Fruit fly (Drosophila melanogaster) whole organism, embryonic: ENCODE data around the gene Bacc.

Experiments
- BEAF-32 ChIP-seq: fragments of 200-800 bp; sonication (Bioruptor generic); optimal IDR thresholded peaks from 3 replicates; lab custom pipeline; 2017; ENCODE audit warnings: missing biosample characterization, missing genetic modification characterization, mild to moderate bottlenecking, moderate library complexity, missing genetic modification reagents
- Blimp-1 ChIP-seq: fragments of 200-800 bp; sonication (Bioruptor generic); optimal IDR thresholded peaks from 3 replicates; lab custom pipeline; 2018; ENCODE audit warnings: missing biosample characterization, missing genetic modification characterization, mild to moderate bottlenecking, moderate library complexity, missing genetic modification reagents
- CG10147 ChIP-seq: fragments of 200-800 bp; sonication (Bioruptor generic); optimal IDR thresholded peaks from 2 replicates; lab custom pipeline; 2019; ENCODE audit warnings: missing biosample characterization, mild to moderate bottlenecking, missing genetic modification characterization, moderate library complexity
- CG10543 ChIP-seq: fragments of 200-800 bp; sonication (Bioruptor generic); optimal IDR thresholded peaks from 3 replicates; lab custom pipeline; 2017; ENCODE audit warnings: missing biosample characterization, mild to moderate bottlenecking, missing genetic modification characterization, moderate library complexity
- CG11398 ChIP-seq: fragments of 200-800 bp; sonication (Bioruptor generic); optimal IDR thresholded peaks from 2 replicates; lab custom pipeline; 2016; ENCODE audit warnings: missing biosample characterization, missing genetic modification characterization
- CG12236 ChIP-seq: fragments of 200-800 bp; sonication (Bioruptor generic); optimal IDR thresholded peaks from 2 replicates; lab custom pipeline; 2016; ENCODE audit warnings: missing biosample characterization, missing genetic modification characterization
- CG13624 ChIP-seq: fragments of 200-800 bp; sonication (Bioruptor generic); optimal IDR thresholded peaks from 2 replicates; lab custom pipeline; 2016; ENCODE audit warnings: missing biosample characterization, missing genetic modification characterization
- CG13775 ChIP-seq: fragments of 200-800 bp; sonication (Bioruptor generic); optimal IDR thresholded peaks from 3 replicates; lab custom pipeline; 2017; ENCODE audit warnings: missing biosample characterization, mild to moderate bottlenecking, missing genetic modification characterization
- CG15073 ChIP-seq: fragments of 200-800 bp; sonication (Bioruptor generic); optimal IDR thresholded peaks from 2 replicates; lab custom pipeline; 2016; ENCODE audit warnings: missing biosample characterization, missing genetic modification characterization
- CG16815 ChIP-seq: fragments of 200-800 bp; sonication (Bioruptor generic); optimal IDR thresholded peaks from 3 replicates; lab custom pipeline; 2017; ENCODE audit warnings: missing biosample characterization, mild to moderate bottlenecking, missing genetic modification characterization
- CG16863 ChIP-seq: fragments of 200-800 bp; sonication (Bioruptor generic); optimal IDR thresholded peaks from 3 replicates; lab custom pipeline; 2016; ENCODE audit warnings: missing biosample characterization, missing genetic modification characterization
- CG17568 ChIP-seq: fragments of 200-800 bp; sonication (Bioruptor generic); optimal IDR thresholded peaks from 2 replicates; lab custom pipeline; 2018; ENCODE audit warnings: missing biosample characterization, mild to moderate bottlenecking, missing genetic modification characterization, moderate library complexity
- CG31388 ChIP-seq: fragments of 200-800 bp; sonication (Bioruptor generic); optimal IDR thresholded peaks from 2 replicates; lab custom pipeline; 2016; ENCODE audit warnings: missing biosample characterization, missing genetic modification characterization
- CG33213 ChIP-seq: fragments of 200-800 bp; sonication (Bioruptor generic); optimal IDR thresholded peaks from 3 replicates; lab custom pipeline; 2016; ENCODE audit warnings: missing biosample characterization, missing genetic modification characterization
- CG4617 ChIP-seq: fragments of 200-800 bp; sonication (Bioruptor generic); optimal IDR thresholded peaks from 3 replicates; lab custom pipeline; 2016; ENCODE audit warnings: missing biosample characterization, missing genetic modification characterization, borderline replicate concordance
- CG4730 ChIP-seq: fragments of 200-800 bp; sonication (Bioruptor generic); IDR thresholded peaks from 2 replicates; pipeline ENCODE4 v1.3.6; 2022; ENCODE audit warnings: missing biosample characterization, missing genetic modification characterization
- CG6765 ChIP-seq: fragments of 200-800 bp; sonication (Bioruptor generic); optimal IDR thresholded peaks from 3 replicates; lab custom pipeline; 2017; ENCODE audit warnings: missing biosample characterization, mild to moderate bottlenecking, missing genetic modification characterization
- CG7745 ChIP-seq: fragments of 200-800 bp; sonication (Bioruptor generic); optimal IDR thresholded peaks from 2 replicates; lab custom pipeline; 2018; ENCODE audit warnings: missing biosample characterization, mild to moderate bottlenecking, missing genetic modification characterization, moderate library complexity
- CG7963 ChIP-seq: fragments of 200-800 bp; sonication (Bioruptor generic); IDR thresholded peaks from 3 replicates; pipeline ENCODE4 v1.3.6; 2022; ENCODE audit warnings: missing biosample characterization, missing genetic modification characterization; ENCODE audit not compliant: partially characterized antibody
- CG8281 ChIP-seq: fragments of 200-800 bp; sonication (Bioruptor generic); optimal IDR thresholded peaks from 2 replicates; lab custom pipeline; 2018; ENCODE audit warnings: missing biosample characterization, mild to moderate bottlenecking, missing genetic modification characterization, moderate library complexity
- CG9609 ChIP-seq: fragments of 200-800 bp; sonication (Bioruptor generic); optimal IDR thresholded peaks from 3 replicates; lab custom pipeline; 2016; ENCODE audit warnings: missing biosample characterization, missing genetic modification characterization
- CTCF ChIP-seq: fragments of 200-800 bp; sonication (Bioruptor generic); optimal IDR thresholded peaks from 2 replicates; lab custom pipeline; 2017; ENCODE audit warnings: missing biosample characterization, mild to moderate bottlenecking, missing genetic modification characterization, moderate library complexity
- HLH3B ChIP-seq: fragments of 200-800 bp; sonication (Bioruptor generic); IDR thresholded peaks from 2 replicates; pipeline ENCODE4 v1.3.6; 2022; ENCODE audit warnings: missing biosample characterization, missing genetic modification characterization
- HmgZ ChIP-seq: fragments of 200-800 bp; sonication (Bioruptor generic); optimal IDR thresholded peaks from 2 replicates; lab custom pipeline; 2018; ENCODE audit warnings: missing biosample characterization, mild to moderate bottlenecking, missing genetic modification characterization
- Med ChIP-seq: fragments of 200-800 bp; sonication (Bioruptor generic); peaks from one replicate; lab custom pipeline; 2016; ENCODE audit warnings: missing biosample characterization, missing genetic modification characterization, mild to moderate bottlenecking, inconsistent platforms, moderate library complexity
- Oli ChIP-seq: fragments of 200-800 bp; sonication (Bioruptor generic); optimal IDR thresholded peaks from 2 replicates; lab custom pipeline; 2018; ENCODE audit warnings: missing biosample characterization, mild to moderate bottlenecking, missing genetic modification characterization, moderate library complexity
- Poxn ChIP-seq: fragments of 200-800 bp; sonication (Bioruptor generic); IDR thresholded peaks from 2 replicates; pipeline ENCODE4 v1.3.6; 2022; ENCODE audit warnings: missing biosample characterization, missing genetic modification characterization
- Side ChIP-seq: fragments of 200-800 bp; sonication (Bioruptor generic); optimal IDR thresholded peaks from 2 replicates; lab custom pipeline; 2016; ENCODE audit warnings: missing biosample characterization, missing genetic modification characterization
- ase ChIP-seq: fragments of 200-800 bp; sonication (Bioruptor generic); IDR thresholded peaks from 3 replicates; pipeline ENCODE4 v1.3.6; 2022; ENCODE audit warnings: missing biosample characterization, missing genetic modification characterization
- ash1 ChIP-seq: fragments of 200-800 bp; sonication (Bioruptor generic); optimal IDR thresholded peaks from 2 replicates; lab custom pipeline; 2018; ENCODE audit warnings: missing biosample characterization, mild to moderate bottlenecking, missing genetic modification characterization
- bbx ChIP-seq: fragments of 200-800 bp; sonication (Bioruptor generic); IDR thresholded peaks from 2 replicates; pipeline ENCODE4 v1.3.6; 2022; ENCODE audit warnings: missing biosample characterization, missing genetic modification characterization; ENCODE audit not compliant: partially characterized antibody
- chn ChIP-seq: fragments of 200-800 bp; sonication (Bioruptor generic); optimal IDR thresholded peaks from 2 replicates; lab custom pipeline; 2016; ENCODE audit warnings: missing biosample characterization, missing genetic modification characterization
- crol ChIP-seq: fragments of 200-800 bp; sonication (Bioruptor generic); IDR thresholded peaks from 2 replicates; pipeline ENCODE4 v1.3.6; 2022; ENCODE audit warnings: missing biosample characterization, missing genetic modification characterization
- danr ChIP-seq: fragments of 200-800 bp; sonication (Bioruptor generic); IDR thresholded peaks from 2 replicates; pipeline ENCODE4 v1.3.6; 2022; ENCODE audit warnings: missing biosample characterization, missing genetic modification characterization
- dmrt11E ChIP-seq: fragments of 200-800 bp; sonication (Bioruptor generic); optimal IDR thresholded peaks from 3 replicates; lab custom pipeline; 2018; ENCODE audit warnings: missing biosample characterization, mild to moderate bottlenecking, missing genetic modification characterization, moderate library complexity
- eyg ChIP-seq: fragments of 200-800 bp; sonication (Bioruptor generic); optimal IDR thresholded peaks from 3 replicates; lab custom pipeline; 2016; ENCODE audit warnings: missing biosample characterization, missing genetic modification characterization
- fd96Cb ChIP-seq: fragments of 200-800 bp; sonication (Bioruptor generic); optimal IDR thresholded peaks from 2 replicates; lab custom pipeline; 2018; ENCODE audit warnings: missing biosample characterization, mild to moderate bottlenecking, missing genetic modification characterization, moderate library complexity
- fru ChIP-seq: fragments of >200 bp; optimal IDR thresholded peaks from 2 replicates; lab custom pipeline; 2017
- grau ChIP-seq: fragments of 200-800 bp; optimal IDR thresholded peaks from 3 replicates; lab custom pipeline; 2019; ENCODE audit warnings: missing biosample characterization, mild to moderate bottlenecking, missing genetic modification characterization, moderate library complexity
- gt ChIP-seq: fragments of 200-800 bp; sonication (Bioruptor generic); IDR thresholded peaks from 2 replicates; pipeline ENCODE4 v1.3.6; 2022; ENCODE audit warnings: missing biosample characterization, missing genetic modification characterization
- insv ChIP-seq, 2 experiments: fragments of 200-800 bp; sonication (Bioruptor generic); optimal IDR thresholded peaks; 3 replicates each; lab custom pipeline; 2016 to 2018; ENCODE audit warnings: missing biosample characterization in 2 of 2, missing genetic modification characterization in 2 of 2
- kni ChIP-seq: fragments of 200-800 bp; sonication (Bioruptor generic); optimal IDR thresholded peaks from 3 replicates; lab custom pipeline; 2017; ENCODE audit warnings: mild to moderate bottlenecking, missing biosample characterization, missing genetic modification reagents, missing genetic modification characterization
- maf-S ChIP-seq: fragments of 200-800 bp; sonication (Bioruptor generic); optimal IDR thresholded peaks from 2 replicates; lab custom pipeline; 2016; ENCODE audit warnings: missing biosample characterization, missing genetic modification characterization
- mirr ChIP-seq: fragments of 200-800 bp; sonication (Bioruptor generic); optimal IDR thresholded peaks from 3 replicates; lab custom pipeline; 2018; ENCODE audit warnings: missing biosample characterization, mild to moderate bottlenecking, missing genetic modification characterization
- otp ChIP-seq: fragments of 200-800 bp; sonication (Bioruptor generic); IDR thresholded peaks from 3 replicates; pipeline ENCODE4, ENCODE4 v1.3.6; 2022; ENCODE audit warnings: missing biosample characterization, missing genetic modification characterization
- pfk ChIP-seq: fragments of 200-800 bp; sonication (Bioruptor generic); optimal IDR thresholded peaks from 2 replicates; lab custom pipeline; 2018; ENCODE audit warnings: missing biosample characterization, mild to moderate bottlenecking, missing genetic modification characterization, moderate library complexity
- pzg ChIP-seq: fragments of 200-800 bp; sonication (Bioruptor generic); optimal IDR thresholded peaks from 3 replicates; lab custom pipeline; 2018; ENCODE audit warnings: missing biosample characterization, mild to moderate bottlenecking, missing genetic modification characterization, moderate library complexity
- ro ChIP-seq: fragments of 200-800 bp; sonication (Bioruptor generic); IDR thresholded peaks from 2 replicates; pipeline ENCODE4 v1.3.6; 2022; ENCODE audit warnings: missing biosample characterization, missing genetic modification characterization
- sd ChIP-seq: fragments of 200-800 bp; sonication (Bioruptor generic); optimal IDR thresholded peaks from 3 replicates; lab custom pipeline; 2018; ENCODE audit warnings: missing biosample characterization, mild to moderate bottlenecking, missing genetic modification characterization, moderate library complexity
- shn ChIP-seq: fragments of 200-800 bp; sonication (Bioruptor generic); optimal IDR thresholded peaks from 3 replicates; lab custom pipeline; 2016; ENCODE audit warnings: missing biosample characterization, missing genetic modification characterization
- slbo ChIP-seq: fragments of 200-800 bp; sonication (Bioruptor generic); IDR thresholded peaks from 2 replicates; pipeline ENCODE4 v1.3.6; 2022; ENCODE audit warnings: missing biosample characterization, missing genetic modification characterization
- vfl ChIP-seq: fragments of 200-800 bp; sonication (Bioruptor generic); optimal IDR thresholded peaks from 2 replicates; lab custom pipeline; 2016; ENCODE audit warnings: missing biosample characterization, missing genetic modification characterization
- wek ChIP-seq: fragments of 200-800 bp; sonication (Bioruptor generic); optimal IDR thresholded peaks from 3 replicates; lab custom pipeline; 2018; ENCODE audit warnings: missing biosample characterization, mild to moderate bottlenecking, missing genetic modification characterization, moderate library complexity

Gene Bacc

dm6 chr2L:2723100-2723499 lies 29.1 kb upstream of the Bacc start (continued):
- TF ChIP-seq shn (GFP tag; lab: Kevin White, UChicago) (no peak), mirr (GFP tag; lab: Kevin White, UChicago) (no peak), CG6765 (GFP tag; lab: Kevin White, UChicago) (no peak), CG4730 (GFP tag; lab: Robert Waterston, UW) (no peak), Blimp-1 (no peak), CG7745 (no peak), CG10543 (GFP tag; lab: Kevin White, UChicago) (no peak), chn (no peak), slbo (GFP tag; lab: Robert Waterston, UW) (peak; percentile 68; the same call in 1 of the 2 replicates), CG13624 (peak; percentile 5), HLH3B (GFP tag; lab: Robert Waterston, UW) (no peak), crol (no peak), ro (GFP tag; lab: Robert Waterston, UW) (no peak), bbx (GFP tag; lab: Robert Waterston, UW) (no peak), CG11398 (GFP tag; lab: Kevin White, UChicago) (no peak), CG16863 (no peak), insv (GFP tag; optimal IDR thresholded peaks at IDR 0.05; lab: Kevin White, UChicago) (no peak), danr (no peak), wek (GFP tag; lab: Kevin White, UChicago) (no peak), CTCF (GFP tag; lab: Kevin White, UChicago) (no peak), CG17568 (GFP tag; lab: Kevin White, UChicago) (no peak), CG13775 (no peak), ash1 (no peak), eyg (no peak), HmgZ (tag; lab: Kevin White, UChicago) (no peak), Side (GFP tag; lab: Kevin White, UChicago) (no peak), CG10147 (GFP tag; lab: Kevin White, UChicago) (no peak), pfk (no peak), CG7963 (GFP tag; lab: Robert Waterston, UW) (no peak), CG16815 (no peak), grau (peak; percentile 31), Poxn (GFP tag; lab: Robert Waterston, UW) (no peak), dmrt11E (no peak), BEAF-32 (GFP tag; lab: Kevin White, UChicago) (no peak), ase (GFP tag; lab: Robert Waterston, UW) (no peak), kni (GFP tag; lab: Kevin White, UChicago) (no peak), pzg (GFP tag; lab: Kevin White, UChicago) (no peak), CG31388 (GFP tag; lab: Kevin White, UChicago) (no peak), gt (no peak), otp (GFP tag; lab: Robert Waterston, UW) (no peak), maf-S (GFP tag; lab: Kevin White, UChicago) (no peak), sd (tag; lab: Kevin White, UChicago) (no peak), CG8281 (tag; lab: Kevin White, UChicago) (no peak), fd96Cb (tag; lab: Kevin White, UChicago) (no peak), vfl (GFP tag; lab: Kevin White, UChicago) (no peak), CG33213 (GFP tag; lab: Kevin White, UChicago) (no peak), fru (lab: Kevin White, UChicago) (no peak), CG12236 (GFP tag; lab: Kevin White, UChicago) (no peak), Med (peak; percentile 83), Oli (tag; lab: Kevin White, UChicago) (no peak), CG9609 (GFP tag; lab: Kevin White, UChicago) (no peak), CG15073 (GFP tag; lab: Kevin White, UChicago) (no peak), CG4617 (GFP tag; lab: Kevin White, UChicago) (no peak)
